Worm (Caenorhabditis elegans): ENCODE data around the gene R05G9R.1.

The R05G9R.1 gene

DNA sequence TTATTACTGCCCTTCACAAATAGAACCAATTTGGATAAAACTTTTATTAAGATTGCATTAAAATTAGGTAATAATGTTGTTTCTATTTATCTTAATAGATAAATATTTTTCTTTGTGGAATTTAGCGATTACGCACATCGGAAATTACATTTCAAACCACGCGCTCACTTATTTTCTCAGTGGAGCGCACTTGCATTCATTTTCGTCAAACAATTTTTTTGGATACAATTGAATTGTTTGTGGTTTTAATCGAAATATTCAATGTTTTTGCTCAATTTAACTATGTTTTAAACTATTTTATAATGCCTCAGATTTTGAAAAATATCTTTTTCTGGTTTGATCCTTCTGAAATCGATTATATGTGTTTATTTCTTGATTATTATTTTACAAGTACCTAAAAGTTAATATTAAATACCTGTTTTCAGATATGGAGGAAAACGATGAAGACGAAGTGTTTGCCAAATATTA, 22.2 kb upstream of the R05G9R.1 start, which contains the start of gene utp-20 (continued):
- TF ChIP-seq pha-4 (GFP tag; IDR thresholded peaks at IDR 0.05) (no peak), pha-4 (tag; optimal IDR thresholded peaks at IDR 0.05) (peak; percentile 16), gei-8 (GFP tag; optimal IDR thresholded peaks at IDR 0.05) (no peak), sdz-12 (GFP tag; optimal IDR thresholded peaks at IDR 0.05) (no peak), tra-1 (GFP tag; IDR thresholded peaks at IDR 0.05) (no peak), ceh-62 (tag; optimal IDR thresholded peaks at IDR 0.05) (no peak), hlh-30 (tag; optimal IDR thresholded peaks at IDR 0.05; ENCODE audit: insufficient read depth) (peak; percentile 83)

DNA sequence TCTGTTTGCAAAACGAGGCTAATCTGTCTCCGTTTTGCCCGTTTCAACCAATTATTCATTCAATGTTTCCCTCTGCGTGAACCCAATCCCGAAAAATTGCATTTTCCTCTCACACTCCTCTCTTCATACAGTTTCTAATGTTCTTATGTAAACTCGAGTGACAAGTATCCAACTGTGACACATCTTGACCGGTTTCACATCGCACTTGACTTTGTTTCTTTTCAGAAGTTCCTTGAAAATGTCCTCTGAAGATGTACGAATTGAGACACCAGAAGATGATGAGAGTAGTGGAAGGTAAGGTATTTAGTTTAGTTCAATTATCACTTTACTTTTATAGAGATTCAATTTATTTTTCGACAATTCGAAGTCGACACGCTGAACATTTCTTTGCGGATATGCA, 18.1 kb upstream of the R05G9R.1 start, which contains the start of gene abcx-1:
abcx-1 (plus strand) TSS at position 224 of the 400 bp plus-strand sequence.
- no peak for TF ChIP-seq sdz-12 (GFP tag; optimal IDR thresholded peaks at IDR 0.05)
- no peak for TF ChIP-seq lin-13 (GFP tag; optimal IDR thresholded peaks at IDR 0.05)
- TF ChIP-seq lin-15B (tag; optimal IDR thresholded peaks at IDR 0.05) = no peak
- TF ChIP-seq ama-1 (optimal IDR thresholded peaks at IDR 0.05) = no peak
- TF ChIP-seq F37D6.2 (tag; optimal IDR thresholded peaks at IDR 0.05) = no peak
- peak in 1 of 2 experiments; percentile 91 for TF ChIP-seq unc-62 (GFP tag; optimal IDR thresholded peaks at IDR 0.05 in 1 of 2)
- no peak for TF ChIP-seq unc-62 (tag; optimal IDR thresholded peaks at IDR 0.05)
- no peak for TF ChIP-seq php-3 (GFP tag; IDR thresholded peaks at IDR 0.05)
- TF ChIP-seq ceh-62 (tag; optimal IDR thresholded peaks at IDR 0.05) = no peak

DNA sequence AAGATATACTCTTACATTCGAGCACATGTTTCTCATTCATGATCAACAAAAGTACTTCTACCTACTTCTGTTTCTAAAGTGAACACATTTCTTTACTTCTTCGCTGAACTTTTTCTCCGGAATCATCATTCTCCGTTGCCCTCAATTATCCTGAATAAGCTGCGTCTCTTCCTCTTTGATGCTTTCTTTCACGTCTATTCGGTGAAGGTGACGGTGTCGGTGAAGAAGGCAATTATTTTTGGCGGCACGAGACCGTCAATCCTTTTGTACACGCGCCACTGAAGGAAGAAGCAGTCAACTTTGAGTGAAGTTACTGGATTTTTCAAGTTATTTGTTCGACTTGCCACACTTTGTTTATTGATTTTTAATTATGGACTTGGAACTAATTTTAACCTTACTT, 17.7 kb upstream of the R05G9R.1 start, which contains the start of gene abch-1:
abch-1 (minus strand) TSS at position 101 of the 400 bp plus-strand sequence.
- no peak for TF ChIP-seq sdz-12 (GFP tag; optimal IDR thresholded peaks at IDR 0.05)
- TF ChIP-seq nhr-25 (tag; optimal IDR thresholded peaks at IDR 0.05; ENCODE audit: borderline replicate concordance, insufficient read depth) = no peak
- TF ChIP-seq attf-4 (tag; optimal IDR thresholded peaks at IDR 0.05) = no peak
- no peak for TF ChIP-seq madf-5 (GFP tag; IDR thresholded peaks at IDR 0.05)
- TF ChIP-seq ZK337.2 (GFP tag; IDR thresholded peaks at IDR 0.05) = no peak
- TF ChIP-seq ceh-28 (tag; optimal IDR thresholded peaks at IDR 0.05) = no peak
- TF ChIP-seq daf-8 (GFP tag; IDR thresholded peaks at IDR 0.05) = no peak
- TF ChIP-seq fkh-10 (GFP tag; optimal IDR thresholded peaks at IDR 0.05) = no peak
- no peak for TF ChIP-seq egl-43 (GFP tag; IDR thresholded peaks at IDR 0.05)
- no peak for TF ChIP-seq daf-19 (GFP tag; conservative IDR thresholded peaks at IDR 0.05)
- TF ChIP-seq nhr-102 (tag; optimal IDR thresholded peaks at IDR 0.05) = no peak
- TF ChIP-seq php-3 (GFP tag; IDR thresholded peaks at IDR 0.05) = no peak
- TF ChIP-seq F37D6.2 (tag; optimal IDR thresholded peaks at IDR 0.05) = no peak
- no peak for TF ChIP-seq spr-3 (GFP tag; optimal IDR thresholded peaks at IDR 0.05)
- TF ChIP-seq Y105C5A.15 (GFP tag; IDR thresholded peaks at IDR 0.05) = no peak
- no peak for TF ChIP-seq F49E8.2 (tag; optimal IDR thresholded peaks at IDR 0.05; ENCODE audit: borderline replicate concordance)
- no peak for TF ChIP-seq duxl-1 (tag; optimal IDR thresholded peaks at IDR 0.05; ENCODE audit: poor library complexity)
- TF ChIP-seq ama-1 (optimal IDR thresholded peaks at IDR 0.05) = no peak

DNA sequence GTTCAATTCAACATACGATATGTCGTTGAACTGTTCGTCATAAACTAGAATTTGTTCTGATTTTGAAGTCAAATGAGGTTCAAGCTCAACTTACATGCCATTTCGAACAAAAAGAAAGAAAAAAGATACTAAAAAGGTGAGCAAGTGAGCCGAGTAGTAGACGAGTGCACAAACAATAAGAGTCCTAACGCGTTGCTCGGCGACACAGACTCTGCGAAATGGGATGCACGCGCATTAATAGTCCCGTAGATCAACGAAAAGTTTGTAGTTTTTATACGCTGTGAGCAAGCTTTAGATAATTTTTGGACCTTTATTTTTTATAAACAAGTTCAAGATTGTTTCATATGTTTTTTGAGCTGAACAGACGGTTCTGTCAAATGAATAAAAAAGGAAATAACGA, 14.8 kb upstream of the R05G9R.1 start, which contains the start of gene C56E6.4:
C56E6.4 (minus strand) TSS at position 101 of the 400 bp plus-strand sequence.
- no peak for TF ChIP-seq daf-12 (tag; optimal IDR thresholded peaks at IDR 0.05)
- TF ChIP-seq gei-8 (GFP tag; optimal IDR thresholded peaks at IDR 0.05) = no peak
- no peak for TF ChIP-seq nhr-102 (tag; optimal IDR thresholded peaks at IDR 0.05)

DNA sequence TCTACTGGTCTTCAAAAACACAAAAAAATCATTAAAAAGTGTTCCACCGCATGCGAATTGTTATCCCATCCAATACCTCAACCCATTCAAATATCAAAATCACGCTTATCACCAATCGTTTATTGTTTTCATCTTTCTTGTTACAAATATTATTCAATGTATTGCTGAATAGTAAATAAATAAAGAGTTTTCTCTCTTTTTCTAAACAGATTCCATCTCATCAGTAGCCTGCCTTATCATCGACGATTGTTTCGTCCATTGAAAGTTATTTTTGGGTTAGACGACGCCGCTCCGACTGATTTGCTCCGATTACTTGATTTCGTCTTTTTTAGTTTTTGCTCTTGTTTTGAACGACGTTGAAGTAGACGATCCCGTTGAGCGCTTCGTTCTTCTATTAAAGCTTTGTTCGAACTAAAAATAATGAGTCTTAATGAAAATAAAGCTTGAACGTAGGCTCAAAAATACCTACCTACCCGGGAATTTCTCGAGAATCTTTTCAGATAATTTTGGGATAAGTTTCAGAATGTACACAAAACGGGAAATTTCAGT, 12.4 kb upstream of the R05G9R.1 start:
- TF ChIP-seq lim-7 (GFP tag; IDR thresholded peaks at IDR 0.05) (no peak), daf-8 (GFP tag; IDR thresholded peaks at IDR 0.05) (no peak), dve-1 (tag; optimal IDR thresholded peaks at IDR 0.05; ENCODE audit: insufficient read depth) (peak; percentile 7), madf-5 (GFP tag; IDR thresholded peaks at IDR 0.05) (no peak), unc-62 (GFP tag; optimal IDR thresholded peaks at IDR 0.05 in 1 of 2) (peak in 1 of 2 experiments; percentile 10), unc-62 (tag; optimal IDR thresholded peaks at IDR 0.05) (no peak), lin-15B (tag; optimal IDR thresholded peaks at IDR 0.05) (no peak), daf-16 (GFP tag; optimal IDR thresholded peaks at IDR 0.05) (no peak), daf-16 (tag; optimal IDR thresholded peaks at IDR 0.05) (peak; percentile 91), T26A8.4 (GFP tag; IDR thresholded peaks at IDR 0.05) (no peak), nhr-11 (tag; optimal IDR thresholded peaks at IDR 0.05) (no peak), lin-38 (GFP tag; IDR thresholded peaks at IDR 0.05) (peak; percentile 34; the same call in 1 of the 2 replicates), duxl-1 (tag; optimal IDR thresholded peaks at IDR 0.05; ENCODE audit: poor library complexity) (no peak), ces-1 (GFP tag; optimal IDR thresholded peaks at IDR 0.05) (no peak), nhr-102 (tag; optimal IDR thresholded peaks at IDR 0.05) (peak; percentile 52)
